Worm (Caenorhabditis elegans) whole organism, young adult: Measurements from ENCODE around the gene Y62E10A.19.

Experiments
- B0336.3 ChIP-seq: fragments of 200-800 bp; sonication (Bioruptor generic); IDR thresholded peaks from 2 replicates; pipeline ENCODE4 v1.3.6; 2022; ENCODE audit warnings: missing genetic modification characterization, missing compliant biosample characterization
- F39B2.1 ChIP-seq: fragments of 200-800 bp; sonication (Bioruptor generic); IDR thresholded peaks from 2 replicates; pipeline ENCODE4 v1.3.6; 2022; ENCODE audit warnings: missing genetic modification reagents, missing genetic modification characterization, missing compliant biosample characterization
- F57A8.1 ChIP-seq: fragments of 200-800 bp; sonication (Bioruptor generic); optimal IDR thresholded peaks from 2 replicates; lab custom pipeline; 2018; ENCODE audit warnings: mild to moderate bottlenecking, missing genetic modification characterization, moderate library complexity, missing compliant biosample characterization
- K12H6.12 ChIP-seq: fragments of 200-800 bp; sonication (Bioruptor generic); optimal IDR thresholded peaks from 2 replicates; lab custom pipeline; 2018; ENCODE audit warnings: mild to moderate bottlenecking, missing genetic modification characterization, missing compliant biosample characterization
- T07F8.4 ChIP-seq: sonication (generic microtip); optimal IDR thresholded peaks from 2 replicates; lab custom pipeline; 2016; ENCODE audit warnings: mild to moderate bottlenecking, missing genetic modification characterization, moderate library complexity, missing compliant biosample characterization
- Y56A3A.18 ChIP-seq: fragments of 200-800 bp; sonication (Bioruptor generic); IDR thresholded peaks from 2 replicates; pipeline ENCODE4 v1.3.6; 2022; ENCODE audit warnings: missing genetic modification reagents, missing genetic modification characterization, missing compliant biosample characterization
- ZK185.1 ChIP-seq: sonication (generic microtip); optimal IDR thresholded peaks from 2 replicates; lab custom pipeline; 2016; ENCODE audit warnings: mild to moderate bottlenecking, missing genetic modification characterization, missing compliant biosample characterization; ENCODE audit not compliant: poor library complexity, severe bottlenecking
- aptf-2 ChIP-seq: fragments of 200-800 bp; sonication (Bioruptor generic); conservative IDR thresholded peaks from 2 replicates; pipeline ENCODE4 v1.3.6; 2022; ENCODE audit warnings: missing genetic modification reagents, missing genetic modification characterization, missing compliant biosample characterization
- athp-1 ChIP-seq: sonication (generic microtip); optimal IDR thresholded peaks from 2 replicates; lab custom pipeline; 2017; ENCODE audit warnings: mild to moderate bottlenecking, missing genetic modification characterization, missing compliant biosample characterization
- attf-5 ChIP-seq: fragments of 200-800 bp; sonication (Bioruptor generic); optimal IDR thresholded peaks from 2 replicates; lab custom pipeline; 2018; ENCODE audit warnings: mild to moderate bottlenecking, missing genetic modification characterization, missing compliant biosample characterization
- attf-6 ChIP-seq: fragments of 200-800 bp; sonication (Bioruptor generic); IDR thresholded peaks from 2 replicates; pipeline ENCODE4 v1.3.6; 2022; ENCODE audit warnings: missing genetic modification reagents, missing genetic modification characterization, missing compliant biosample characterization
- bed-2 ChIP-seq: fragments of 200-800 bp; sonication (Bioruptor generic); IDR thresholded peaks from 2 replicates; pipeline ENCODE4 v1.3.6; 2022; ENCODE audit warnings: missing genetic modification reagents, missing genetic modification characterization, missing compliant biosample characterization
- ceh-100 ChIP-seq: fragments of 200-800 bp; sonication (Bioruptor generic); IDR thresholded peaks from 2 replicates; pipeline ENCODE4 v1.3.6; 2022; ENCODE audit warnings: missing genetic modification reagents, missing genetic modification characterization, missing compliant biosample characterization
- ceh-27 ChIP-seq: fragments of 200-800 bp; sonication (Bioruptor generic); optimal IDR thresholded peaks from 2 replicates; lab custom pipeline; 2018; ENCODE audit warnings: mild to moderate bottlenecking, missing genetic modification characterization, moderate library complexity, missing compliant biosample characterization
- dpl-1 ChIP-seq: fragments of 150-350 bp; optimal IDR thresholded peaks from 2 replicates; lab custom pipeline; 2014; ENCODE audit warnings: missing biosample characterization, missing genetic modification reagents, missing genetic modification characterization
- efl-1 ChIP-seq: fragments of 150-350 bp; optimal IDR thresholded peaks from 2 replicates; lab custom pipeline; 2014; ENCODE audit warnings: missing biosample characterization, missing genetic modification reagents, missing genetic modification characterization
- egl-18 ChIP-seq: fragments of 200-800 bp; sonication (Bioruptor generic); IDR thresholded peaks from 2 replicates; pipeline ENCODE4 v1.3.6; 2022; ENCODE audit warnings: missing genetic modification reagents, missing genetic modification characterization, missing compliant biosample characterization
- egl-44 ChIP-seq: fragments of 200-800 bp; sonication (Bioruptor generic); IDR thresholded peaks from 2 replicates; pipeline ENCODE4 v1.3.6; 2022; ENCODE audit warnings: missing genetic modification reagents, missing genetic modification characterization, missing compliant biosample characterization
- egrh-3 ChIP-seq: fragments of 200-800 bp; sonication (Bioruptor generic); IDR thresholded peaks from 2 replicates; pipeline ENCODE4 v1.3.6; 2022; ENCODE audit warnings: missing genetic modification reagents, missing genetic modification characterization, missing compliant biosample characterization
- fkh-3 ChIP-seq: sonication (generic microtip); optimal IDR thresholded peaks from 2 replicates; lab custom pipeline; 2016; ENCODE audit warnings: mild to moderate bottlenecking, missing genetic modification characterization, missing compliant biosample characterization
- him-1 ChIP-seq: sonication (generic microtip); optimal IDR thresholded peaks from 2 replicates; lab custom pipeline; 2016; ENCODE audit warnings: missing genotype, missing genetic modification reagents, missing genetic modification characterization, missing compliant biosample characterization
- hlh-26 ChIP-seq: fragments of 200-800 bp; sonication (Bioruptor generic); conservative IDR thresholded peaks from 2 replicates; pipeline ENCODE4 v1.3.6; 2022; ENCODE audit warnings: missing genetic modification reagents, missing genetic modification characterization, missing compliant biosample characterization
- hsf-1 ChIP-seq: fragments of 200-800 bp; sonication (Bioruptor generic); IDR thresholded peaks from 2 replicates; pipeline ENCODE4 v1.3.6; 2022; ENCODE audit warnings: missing genetic modification reagents, missing genetic modification characterization, missing compliant biosample characterization
- lag-1 ChIP-seq: fragments of 200-800 bp; sonication (Bioruptor generic); IDR thresholded peaks from 2 replicates; pipeline ENCODE4 v1.3.6; 2022; ENCODE audit warnings: missing genetic modification reagents, missing genetic modification characterization, missing compliant biosample characterization
- let-526 ChIP-seq: fragments of 200-800 bp; sonication (Bioruptor generic); IDR thresholded peaks from 2 replicates; pipeline ENCODE4 v1.3.6; 2022; ENCODE audit warnings: missing genetic modification reagents, missing genetic modification characterization, missing compliant biosample characterization
- lin-26 ChIP-seq: fragments of 200-800 bp; sonication (Bioruptor generic); IDR thresholded peaks from 2 replicates; pipeline ENCODE4 v1.3.6; 2022; ENCODE audit warnings: missing genetic modification reagents, missing genetic modification characterization, missing compliant biosample characterization
- lin-40 ChIP-seq: sonication (generic microtip); optimal IDR thresholded peaks from 2 replicates; lab custom pipeline; 2016; ENCODE audit warnings: missing genetic modification characterization, mild to moderate bottlenecking, missing compliant biosample characterization, missing genotype, missing genetic modification reagents
- lin-54 ChIP-seq: fragments of 200-800 bp; sonication (Bioruptor generic); optimal IDR thresholded peaks from 2 replicates; lab custom pipeline; 2018; ENCODE audit warnings: mild to moderate bottlenecking, missing genetic modification characterization, missing compliant biosample characterization
- lir-1 ChIP-seq: fragments of 200-800 bp; sonication (Bioruptor generic); conservative IDR thresholded peaks from 2 replicates; pipeline ENCODE4 v1.3.6; 2022; ENCODE audit warnings: missing genetic modification reagents, missing genetic modification characterization, missing compliant biosample characterization
- lsl-1 ChIP-seq: fragments of 200-800 bp; sonication (Bioruptor generic); optimal IDR thresholded peaks from 2 replicates; lab custom pipeline; 2018; ENCODE audit warnings: mild to moderate bottlenecking, missing genetic modification characterization, moderate library complexity, missing compliant biosample characterization
- lsy-27 ChIP-seq: sonication (generic microtip); optimal IDR thresholded peaks from 2 replicates; lab custom pipeline; 2017; ENCODE audit warnings: missing genetic modification characterization, mild to moderate bottlenecking, missing compliant biosample characterization, antibody characterized with exemption, missing genotype, borderline replicate concordance; ENCODE audit not compliant: insufficient read depth
- madf-8 ChIP-seq: fragments of 200-800 bp; sonication (Bioruptor generic); conservative IDR thresholded peaks from 2 replicates; pipeline ENCODE4 v1.3.6; 2022; ENCODE audit warnings: missing genetic modification reagents, missing genetic modification characterization, missing compliant biosample characterization
- mes-4 ChIP-seq: sonication (generic microtip); optimal IDR thresholded peaks from 2 replicates; lab custom pipeline; 2016; ENCODE audit warnings: missing genotype, missing genetic modification characterization, missing compliant biosample characterization
- mxl-1 ChIP-seq: sonication (generic microtip); optimal IDR thresholded peaks from 2 replicates; lab custom pipeline; 2016; ENCODE audit warnings: missing genetic modification characterization, missing compliant biosample characterization
- nfya-1 ChIP-seq: sonication (generic microtip); optimal IDR thresholded peaks from 2 replicates; lab custom pipeline; 2017; ENCODE audit warnings: antibody characterized with exemption, missing compliant biosample characterization, missing genetic modification characterization, borderline replicate concordance; ENCODE audit not compliant: insufficient read depth
- nhr-179 ChIP-seq: sonication (generic microtip); optimal IDR thresholded peaks from 2 replicates; lab custom pipeline; 2016; ENCODE audit warnings: mild to moderate bottlenecking, missing genetic modification characterization, missing compliant biosample characterization
- nhr-27 ChIP-seq: fragments of 200-800 bp; sonication (Bioruptor generic); optimal IDR thresholded peaks from 2 replicates; lab custom pipeline; 2018; ENCODE audit warnings: mild to moderate bottlenecking, missing genetic modification characterization, moderate library complexity, missing compliant biosample characterization
- rpc-1 ChIP-seq, 2 experiments: fragments of 150-350 bp in 1 of 2; sonication (generic microtip) in 1 of 2; optimal IDR thresholded peaks; 2 replicates each; lab custom pipeline; 2014 to 2018; ENCODE audit warnings: missing biosample characterization in 1 of 2, missing genetic modification characterization in 1 of 2, missing genetic modification reagents in 1 of 2, missing genotype in 1 of 2
- sdz-38 ChIP-seq: sonication (generic microtip); optimal IDR thresholded peaks from 2 replicates; lab custom pipeline; 2016; ENCODE audit warnings: missing genotype, missing genetic modification characterization, missing compliant biosample characterization
- sea-2 ChIP-seq: fragments of 200-800 bp; sonication (Bioruptor generic); IDR thresholded peaks from 2 replicates; pipeline ENCODE4 v1.3.6; 2022; ENCODE audit warnings: missing genetic modification characterization, missing compliant biosample characterization
- snpc-1.1 ChIP-seq: sonication (generic microtip); optimal IDR thresholded peaks from 2 replicates; lab custom pipeline; 2017; ENCODE audit warnings: missing genetic modification characterization, mild to moderate bottlenecking, missing compliant biosample characterization, antibody characterized with exemption, moderate library complexity, missing genotype, missing genetic modification reagents; ENCODE audit not compliant: insufficient read depth
- snpc-3.4 ChIP-seq: sonication (generic microtip); optimal IDR thresholded peaks from 2 replicates; lab custom pipeline; 2017; ENCODE audit warnings: missing genetic modification characterization, mild to moderate bottlenecking, missing compliant biosample characterization, antibody characterized with exemption, moderate library complexity, missing genotype, missing genetic modification reagents
- snpc-4 ChIP-seq, 5 experiments: fragments of 150-350 bp in 1 of 5; sonication (generic microtip) in 4 of 5; optimal IDR thresholded peaks; 2 replicates each; lab custom pipeline; 2014 to 2018; ENCODE audit warnings: missing genetic modification characterization in 5 of 5, missing biosample characterization in 3 of 5, antibody characterized with exemption in 2 of 5, mild to moderate bottlenecking in 2 of 5, missing compliant biosample characterization in 2 of 5, missing genotype in 2 of 5, moderate library complexity in 2 of 5, missing genetic modification reagents in 1 of 5
- sptf-2 ChIP-seq: fragments of 200-800 bp; sonication (Bioruptor generic); optimal IDR thresholded peaks from 2 replicates; lab custom pipeline; 2018; ENCODE audit warnings: mild to moderate bottlenecking, missing genetic modification characterization, missing compliant biosample characterization
- tlf-1 ChIP-seq: fragments of 200-800 bp; sonication (Bioruptor generic); optimal IDR thresholded peaks from 2 replicates; lab custom pipeline; 2018; ENCODE audit warnings: mild to moderate bottlenecking, missing genetic modification characterization, missing compliant biosample characterization
- xnd-1 ChIP-seq: sonication (generic microtip); optimal IDR thresholded peaks from 2 replicates; lab custom pipeline; 2016; ENCODE audit warnings: missing genotype, missing genetic modification reagents, missing genetic modification characterization, missing compliant biosample characterization
- zfh-2 ChIP-seq: fragments of 200-800 bp; sonication (Bioruptor generic); conservative IDR thresholded peaks from 2 replicates; pipeline ENCODE4 v1.3.6; 2022; ENCODE audit warnings: missing genetic modification reagents, missing genetic modification characterization, missing compliant biosample characterization
- ztf-26 ChIP-seq: sonication (generic microtip); optimal IDR thresholded peaks from 2 replicates; lab custom pipeline; 2017; ENCODE audit warnings: missing genetic modification characterization, missing compliant biosample characterization

Y62E10A.19 gene

DNA sequence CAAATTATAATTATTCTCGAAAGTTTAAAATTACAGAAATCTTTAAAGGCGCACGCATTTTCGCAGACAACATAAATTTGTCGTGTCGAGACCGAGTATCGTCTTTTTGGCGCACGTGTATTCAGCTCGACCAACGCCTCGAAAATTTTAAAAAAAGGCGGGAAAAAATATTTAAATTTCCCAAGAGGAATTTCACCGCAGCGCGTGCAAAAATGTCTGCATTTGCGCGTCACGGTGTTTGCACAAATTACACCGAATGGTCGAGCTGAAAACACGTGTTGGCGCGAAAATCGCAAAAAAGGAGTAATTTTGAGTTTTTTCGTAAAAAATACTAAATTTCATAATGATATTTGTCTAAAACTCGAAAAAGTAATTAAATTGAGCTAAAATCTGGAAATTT, 42.6 kb upstream of the Y62E10A.19 start (continued):
- no peak for TF ChIP-seq snpc-3.4 (tag; lab: Kevin White, UChicago)
- no peak for TF ChIP-seq rpc-1 (optimal IDR thresholded peaks at IDR 0.05; lab: Kevin White, UChicago)
- TF ChIP-seq rpc-1 (tag; optimal IDR thresholded peaks at IDR 0.05; lab: Kevin White, UChicago) = no peak
- TF ChIP-seq bed-2 (GFP tag; lab: Robert Waterston, UW) = no peak
- TF ChIP-seq egl-44 (GFP tag; lab: Robert Waterston, UW) = no peak
- TF ChIP-seq hlh-26 (GFP tag; lab: Robert Waterston, UW) = no peak
- no peak for TF ChIP-seq lsy-27
- no peak for TF ChIP-seq ztf-26 (tag; lab: Kevin White, UChicago)
- TF ChIP-seq egl-18 = no peak
- no peak for TF ChIP-seq ZK185.1 (tag; lab: Kevin White, UChicago)
- TF ChIP-seq K12H6.12 (tag; lab: Kevin White, UChicago) = no peak
- TF ChIP-seq efl-1 (GFP tag; lab: Kevin White, UChicago) = peak; percentile 71
- TF ChIP-seq nhr-179 = no peak
- no peak for TF ChIP-seq ceh-100 (GFP tag; lab: Robert Waterston, UW)
- TF ChIP-seq F57A8.1 (GFP tag; lab: Kevin White, UChicago) = no peak
- no peak for TF ChIP-seq lir-1 (GFP tag; lab: Robert Waterston, UW)
- no peak for TF ChIP-seq snpc-1.1 (tag; lab: Kevin White, UChicago)
- peak; percentile 30 for TF ChIP-seq dpl-1 (GFP tag; lab: Kevin White, UChicago)
- no peak for TF ChIP-seq ceh-27 (GFP tag; lab: Kevin White, UChicago)
- TF ChIP-seq nfya-1 = no peak
- TF ChIP-seq zfh-2 (GFP tag; lab: Robert Waterston, UW) = no peak
- no peak for TF ChIP-seq F39B2.1 (GFP tag; lab: Robert Waterston, UW)
- TF ChIP-seq lin-54 (GFP tag; lab: Kevin White, UChicago) = peak; percentile 15
- TF ChIP-seq lin-26 (GFP tag; lab: Robert Waterston, UW) = no peak
- TF ChIP-seq madf-8 (GFP tag; lab: Robert Waterston, UW) = 0 out of 2 replicates have a peak, but pooled peaks have one; percentile 38
- TF ChIP-seq him-1 = peak; percentile 32
- TF ChIP-seq tlf-1 (GFP tag; lab: Kevin White, UChicago) = peak; percentile 34
- TF ChIP-seq nhr-27 = no peak
- peak; percentile 67 for TF ChIP-seq xnd-1
- no peak for TF ChIP-seq sea-2 (GFP tag; lab: Robert Waterston, UW)
- TF ChIP-seq aptf-2 (GFP tag; lab: Robert Waterston, UW) = peak; percentile 84
- TF ChIP-seq lin-40 = no peak
- TF ChIP-seq athp-1 = no peak
- TF ChIP-seq attf-5 (GFP tag; lab: Kevin White, UChicago) = no peak
- TF ChIP-seq mes-4 (tag; lab: Kevin White, UChicago) = no peak
- TF ChIP-seq T07F8.4 (tag; lab: Kevin White, UChicago) = no peak
- no peak for TF ChIP-seq hsf-1
- TF ChIP-seq sptf-2 (GFP tag; lab: Kevin White, UChicago) = no peak
- TF ChIP-seq sdz-38 = no peak
- TF ChIP-seq egrh-3 (GFP tag; lab: Robert Waterston, UW) = no peak
- no peak for TF ChIP-seq B0336.3 (GFP tag; lab: Robert Waterston, UW)
- TF ChIP-seq snpc-4 (GFP tag; optimal IDR thresholded peaks at IDR 0.05; lab: Kevin White, UChicago) = no peak
- peak in 1 of 4 experiments; percentile 22 for TF ChIP-seq snpc-4 (tag; optimal IDR thresholded peaks at IDR 0.05; lab: Kevin White, UChicago)
- no peak for TF ChIP-seq mxl-1 (tag; lab: Kevin White, UChicago)
- TF ChIP-seq fkh-3 = no peak
- no peak for TF ChIP-seq lag-1 (GFP tag; lab: Robert Waterston, UW)
- peak; percentile 33; the same call in 1 of the 2 replicates for TF ChIP-seq attf-6 (GFP tag; lab: Robert Waterston, UW)
- TF ChIP-seq Y56A3A.18 = no peak
- TF ChIP-seq lsl-1 (GFP tag; lab: Kevin White, UChicago) = peak; percentile 59
- TF ChIP-seq let-526 = no peak
